Fruit fly (Drosophila melanogaster) whole organism, embryonic: ENCODE data around the gene Txl.

Source experiments
- B-H2 ChIP-seq: fragments of 200-800 bp; sonication (Bioruptor generic); optimal IDR thresholded peaks from 2 replicates; lab custom pipeline; 2018; ENCODE audit warnings: missing biosample characterization, mild to moderate bottlenecking, missing genetic modification characterization
- Bteb2 ChIP-seq: fragments of 200-800 bp; sonication (Bioruptor generic); optimal IDR thresholded peaks from 2 replicates; lab custom pipeline; 2016; ENCODE audit warnings: missing biosample characterization, missing genetic modification characterization
- CG10979 ChIP-seq: fragments of 200-800 bp; sonication (Bioruptor generic); optimal IDR thresholded peaks from 2 replicates; lab custom pipeline; 2018; ENCODE audit warnings: missing biosample characterization, mild to moderate bottlenecking, missing genetic modification characterization, moderate library complexity
- CG13123 ChIP-seq: fragments of 200-800 bp; sonication (Bioruptor generic); optimal IDR thresholded peaks from 2 replicates; lab custom pipeline; 2016; ENCODE audit warnings: missing biosample characterization, missing genetic modification characterization
- CG13287 ChIP-seq: fragments of 200-800 bp; sonication (Bioruptor generic); IDR thresholded peaks from 2 replicates; pipeline ENCODE4 v1.3.6; 2022; ENCODE audit warnings: missing biosample characterization, missing genetic modification characterization; ENCODE audit not compliant: partially characterized antibody
- CG15696 ChIP-seq: fragments of 200-800 bp; sonication (Bioruptor generic); optimal IDR thresholded peaks from 2 replicates; lab custom pipeline; 2019; ENCODE audit warnings: missing biosample characterization, mild to moderate bottlenecking, missing genetic modification characterization, moderate library complexity
- CG1832 ChIP-seq: fragments of 200-800 bp; sonication (Bioruptor generic); optimal IDR thresholded peaks from 2 replicates; lab custom pipeline; 2017; ENCODE audit warnings: missing biosample characterization, mild to moderate bottlenecking, missing genetic modification characterization, inconsistent platforms
- CG2202 ChIP-seq: fragments of 200-800 bp; sonication (Bioruptor generic); optimal IDR thresholded peaks from 2 replicates; lab custom pipeline; 2018; ENCODE audit warnings: missing biosample characterization, mild to moderate bottlenecking, missing genetic modification characterization
- CG3163 ChIP-seq: fragments of 200-800 bp; sonication (Bioruptor generic); optimal IDR thresholded peaks from 3 replicates; lab custom pipeline; 2016; ENCODE audit warnings: missing biosample characterization, missing genetic modification characterization
- CG3995 ChIP-seq: fragments of 200-800 bp; sonication (Bioruptor generic); optimal IDR thresholded peaks from 3 replicates; lab custom pipeline; 2016; ENCODE audit warnings: missing biosample characterization, missing genetic modification characterization
- CG5180 ChIP-seq: fragments of 200-800 bp; sonication (Bioruptor generic); optimal IDR thresholded peaks from 3 replicates; lab custom pipeline; 2017; ENCODE audit warnings: missing biosample characterization, missing genetic modification characterization, mild to moderate bottlenecking, moderate library complexity, missing genetic modification reagents
- CG5953 ChIP-seq: fragments of 200-800 bp; sonication (Bioruptor generic); IDR thresholded peaks from 2 replicates; pipeline ENCODE4 v1.3.6; 2022; ENCODE audit warnings: missing biosample characterization, missing genetic modification characterization
- CG9437 ChIP-seq: fragments of 200-800 bp; sonication (Bioruptor generic); optimal IDR thresholded peaks from 2 replicates; lab custom pipeline; 2018; ENCODE audit warnings: missing biosample characterization, mild to moderate bottlenecking, missing genetic modification characterization
- CG9797 ChIP-seq: fragments of 200-800 bp; sonication (Bioruptor generic); optimal IDR thresholded peaks from 3 replicates; lab custom pipeline; 2018; ENCODE audit warnings: missing biosample characterization, mild to moderate bottlenecking, missing genetic modification characterization
- CkIIα-i1 ChIP-seq: fragments of 200-800 bp; sonication (Bioruptor generic); IDR thresholded peaks from 2 replicates; pipeline ENCODE4 v1.3.6; 2022; ENCODE audit warnings: missing biosample characterization, missing genetic modification characterization
- Dp ChIP-seq: fragments of 200-800 bp; sonication (Bioruptor generic); optimal IDR thresholded peaks from 2 replicates; lab custom pipeline; 2018; ENCODE audit warnings: missing biosample characterization, mild to moderate bottlenecking, missing genetic modification characterization, moderate library complexity
- Drgx ChIP-seq: fragments of 200-800 bp; sonication (Bioruptor generic); IDR thresholded peaks from 2 replicates; pipeline ENCODE4 v1.3.6; 2022; ENCODE audit warnings: missing biosample characterization, missing genetic modification characterization
- E2f2 ChIP-seq: fragments of 200-800 bp; sonication (Bioruptor generic); IDR thresholded peaks from 2 replicates; pipeline ENCODE4 v1.3.6; 2022; ENCODE audit warnings: missing biosample characterization, missing genetic modification characterization
- Hey ChIP-seq: fragments of 200-800 bp; sonication (Bioruptor generic); optimal IDR thresholded peaks from 3 replicates; lab custom pipeline; 2018; ENCODE audit warnings: missing biosample characterization, mild to moderate bottlenecking, missing genetic modification characterization
- MBD-R2 ChIP-seq: fragments of 200-800 bp; sonication (Bioruptor generic); IDR thresholded peaks from 2 replicates; pipeline ENCODE4 v1.3.6; 2022; ENCODE audit warnings: missing biosample characterization, missing genetic modification characterization
- MESR4 ChIP-seq: fragments of 200-800 bp; sonication (Bioruptor generic); optimal IDR thresholded peaks from 2 replicates; lab custom pipeline; 2018; ENCODE audit warnings: missing biosample characterization, mild to moderate bottlenecking, missing genetic modification characterization, moderate library complexity
- MTF-1 ChIP-seq: fragments of 200-800 bp; sonication (Bioruptor generic); optimal IDR thresholded peaks from 2 replicates; lab custom pipeline; 2018; ENCODE audit warnings: missing biosample characterization, mild to moderate bottlenecking, missing genetic modification characterization, borderline replicate concordance
- Mad ChIP-seq: fragments of 200-800 bp; sonication (Bioruptor generic); optimal IDR thresholded peaks from 2 replicates; lab custom pipeline; 2016; ENCODE audit warnings: missing biosample characterization, missing genetic modification characterization
- Meics ChIP-seq: fragments of 200-800 bp; sonication (Bioruptor generic); optimal IDR thresholded peaks from 2 replicates; lab custom pipeline; 2017; ENCODE audit warnings: missing biosample characterization, mild to moderate bottlenecking, missing genetic modification characterization
- Myb ChIP-seq: fragments of 200-800 bp; sonication (Bioruptor generic); optimal IDR thresholded peaks from 2 replicates; lab custom pipeline; 2016; ENCODE audit warnings: missing biosample characterization, missing genetic modification characterization
- Sry-β ChIP-seq: fragments of 200-800 bp; sonication (Bioruptor generic); optimal IDR thresholded peaks from 2 replicates; lab custom pipeline; 2018; ENCODE audit warnings: missing biosample characterization, mild to moderate bottlenecking, missing genetic modification characterization, moderate library complexity
- YL-1 ChIP-seq: fragments of 200-800 bp; sonication (Bioruptor generic); optimal IDR thresholded peaks from 3 replicates; lab custom pipeline; 2017; ENCODE audit warnings: missing biosample characterization, mild to moderate bottlenecking, missing genetic modification characterization
- btn ChIP-seq: fragments of 200-800 bp; sonication (Bioruptor generic); optimal IDR thresholded peaks from 2 replicates; lab custom pipeline; 2016; ENCODE audit warnings: missing biosample characterization, missing genetic modification characterization
- corto ChIP-seq: fragments of 200-800 bp; sonication (Bioruptor generic); optimal IDR thresholded peaks from 2 replicates; lab custom pipeline; 2016; ENCODE audit warnings: missing biosample characterization, mild to moderate bottlenecking, missing genetic modification characterization, moderate library complexity
- dm ChIP-seq: fragments of 200-800 bp; sonication (Bioruptor generic); optimal IDR thresholded peaks from 3 replicates; lab custom pipeline; 2016; ENCODE audit warnings: missing biosample characterization, missing genetic modification characterization
- esg ChIP-seq: fragments of 200-800 bp; sonication (Bioruptor generic); conservative IDR thresholded peaks from 2 replicates; pipeline ENCODE4 v1.3.6; 2022; ENCODE audit warnings: missing biosample characterization, missing genetic modification characterization
- ewg ChIP-seq: fragments of 200-800 bp; sonication (Bioruptor generic); optimal IDR thresholded peaks from 3 replicates; lab custom pipeline; 2017; ENCODE audit warnings: mild to moderate bottlenecking, missing biosample characterization, missing genetic modification reagents, missing genetic modification characterization
- gfzf ChIP-seq: fragments of 200-800 bp; sonication (Bioruptor generic); optimal IDR thresholded peaks from 2 replicates; lab custom pipeline; 2016; ENCODE audit warnings: missing biosample characterization, mild to moderate bottlenecking, missing genetic modification characterization, moderate library complexity
- pum ChIP-seq: fragments of 200-800 bp; sonication (Bioruptor generic); optimal IDR thresholded peaks from 2 replicates; lab custom pipeline; 2016; ENCODE audit warnings: missing biosample characterization, missing genetic modification characterization
- pzg ChIP-seq: fragments of 200-800 bp; sonication (Bioruptor generic); optimal IDR thresholded peaks from 3 replicates; lab custom pipeline; 2018; ENCODE audit warnings: missing biosample characterization, mild to moderate bottlenecking, missing genetic modification characterization, moderate library complexity
- sens ChIP-seq: fragments of 200-800 bp; sonication (Bioruptor generic); peaks from one replicate; lab custom pipeline; 2016; ENCODE audit warnings: missing biosample characterization, missing genetic modification characterization
- stwl ChIP-seq: fragments of 200-800 bp; sonication (Bioruptor generic); optimal IDR thresholded peaks from 3 replicates; lab custom pipeline; 2018; ENCODE audit warnings: missing biosample characterization, mild to moderate bottlenecking, missing genetic modification characterization, moderate library complexity
- trem ChIP-seq: fragments of 200-800 bp; optimal IDR thresholded peaks from 3 replicates; lab custom pipeline; 2019; ENCODE audit warnings: missing biosample characterization, mild to moderate bottlenecking, missing genetic modification characterization, moderate library complexity
- wdn ChIP-seq: fragments of 200-800 bp; sonication (Bioruptor generic); IDR thresholded peaks from 2 replicates; pipeline ENCODE4 v1.3.6; 2022; ENCODE audit warnings: missing biosample characterization, missing genetic modification characterization

Txl gene

DNA sequence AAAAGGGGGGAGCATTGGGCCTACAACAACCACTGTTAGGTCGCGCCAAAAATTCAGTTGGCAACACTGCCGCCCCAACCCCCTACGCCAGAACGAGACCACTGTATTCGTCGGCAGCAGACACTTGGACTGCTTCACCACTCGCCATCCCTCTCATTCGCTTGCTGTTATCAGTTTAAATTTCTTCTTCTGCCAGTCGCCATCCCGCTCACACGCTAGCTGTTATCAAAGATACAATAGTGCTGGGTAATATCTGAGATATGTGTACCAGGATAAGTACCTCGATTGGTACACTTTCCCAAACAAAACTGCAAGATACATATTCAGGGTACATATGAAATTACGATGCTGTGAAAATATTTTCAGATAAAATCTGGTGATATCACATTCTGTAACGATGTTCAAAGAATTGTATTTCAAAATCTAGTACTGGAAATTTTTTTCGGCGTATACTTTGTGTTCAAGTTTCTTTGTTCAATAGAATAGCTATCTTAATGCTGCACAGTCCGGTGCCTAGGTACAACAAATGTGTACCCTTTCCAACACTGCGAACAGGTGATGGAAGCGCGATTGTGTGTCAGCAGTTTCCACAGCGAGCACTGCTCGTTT lies 5.3 kb downstream of the Txl start (continued):
- TF ChIP-seq pum (GFP tag; lab: Kevin White, UChicago) (peak; percentile 79), Drgx (GFP tag; lab: Robert Waterston, UW) (peak; percentile 77; the same call in 1 of the 2 replicates), CG5953 (GFP tag; lab: Robert Waterston, UW) (peak; percentile 31; the same call in 1 of the 2 replicates), MTF-1 (GFP tag; lab: Kevin White, UChicago) (no peak), btn (GFP tag; lab: Kevin White, UChicago) (peak; percentile 49), CG10979 (tag; lab: Kevin White, UChicago) (peak; percentile 80), CG5180 (no peak), CG1832 (GFP tag; lab: Kevin White, UChicago) (peak; percentile 98), CG2202 (tag; lab: Kevin White, UChicago) (peak; percentile 74), wdn (GFP tag; lab: Robert Waterston, UW) (peak; percentile 60), esg (GFP tag; lab: Robert Waterston, UW) (peak; percentile 81), Hey (peak; percentile 22)

dm6 chr3L:5774782-5775181 lies 9.1 kb downstream of the Txl start:
- no peak for TF ChIP-seq sens (GFP tag; lab: Kevin White, UChicago)
- peak; percentile 16 for TF ChIP-seq ewg
- TF ChIP-seq CG3163 (GFP tag; lab: Kevin White, UChicago) = no peak
- TF ChIP-seq Sry-β (GFP tag; lab: Kevin White, UChicago) = no peak
- TF ChIP-seq CG3995 (GFP tag; lab: Kevin White, UChicago) = no peak
- TF ChIP-seq, all 482 proteins: peak for 1

DNA sequence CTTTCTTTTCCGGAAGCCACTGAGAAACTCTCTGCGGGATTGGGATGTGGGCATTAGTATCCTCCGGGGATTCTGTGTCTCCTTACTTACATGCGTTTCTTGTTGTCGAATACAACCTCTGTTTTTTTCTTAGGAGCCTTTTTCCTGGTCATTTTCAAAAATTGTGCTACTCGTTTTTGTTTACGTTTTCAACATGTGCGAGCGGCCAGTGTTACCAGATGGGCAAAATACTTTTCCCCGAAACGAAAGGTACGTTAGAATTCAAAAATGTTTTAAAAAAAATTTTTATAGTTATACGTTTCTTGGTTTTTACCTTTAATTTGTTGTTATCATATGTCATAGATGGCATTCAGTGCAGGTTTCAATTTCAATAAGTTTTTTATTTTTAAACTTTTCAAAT lies 11.5 kb downstream of the Txl start, which contains the start of gene vito:
Gene vito (minus strand): TSS at position 220 of the 400 bp plus-strand sequence.
- TF ChIP-seq Myb (GFP tag; lab: Kevin White, UChicago) = peak; percentile 90
- no peak for TF ChIP-seq CG15696 (tag; lab: Kevin White, UChicago)
- peak; percentile 41 for TF ChIP-seq Dp (GFP tag; lab: Kevin White, UChicago)
- no peak for TF ChIP-seq Meics (GFP tag; lab: Kevin White, UChicago)
- peak; percentile 18 for TF ChIP-seq MESR4 (GFP tag; lab: Kevin White, UChicago)
- TF ChIP-seq dm (GFP tag; lab: Kevin White, UChicago) = peak; percentile 70
- no peak for TF ChIP-seq B-H2 (GFP tag; lab: Kevin White, UChicago)
- no peak for TF ChIP-seq CkIIα-i1 (GFP tag; lab: Robert Waterston, UW)
- peak; percentile 51 for TF ChIP-seq E2f2 (GFP tag; lab: Robert Waterston, UW)
- 0 out of 2 replicates have a peak, but pooled peaks have one; percentile 14 for TF ChIP-seq CG13287 (GFP tag; lab: Robert Waterston, UW)
- peak; percentile 44; the same call in 1 of the 2 replicates for TF ChIP-seq MBD-R2 (GFP tag; lab: Robert Waterston, UW)
- TF ChIP-seq CG9437 (GFP tag; lab: Kevin White, UChicago) = peak; percentile 26
- peak; percentile 60 for TF ChIP-seq gfzf (GFP tag; lab: Kevin White, UChicago)
- TF ChIP-seq stwl (tag; lab: Kevin White, UChicago) = peak; percentile 10
- TF ChIP-seq corto (GFP tag; lab: Kevin White, UChicago) = no peak
- TF ChIP-seq pzg (GFP tag; lab: Kevin White, UChicago) = peak; percentile 16
- TF ChIP-seq Bteb2 (GFP tag; lab: Kevin White, UChicago) = no peak
- peak; percentile 28 for TF ChIP-seq YL-1 (GFP tag; lab: Kevin White, UChicago)
- TF ChIP-seq CG13123 = no peak
- peak; percentile 11 for TF ChIP-seq trem
- peak; percentile 15 for TF ChIP-seq CG9797
- TF ChIP-seq Mad (GFP tag; lab: Kevin White, UChicago) = no peak
- TF ChIP-seq, all 482 proteins: peak for 14
